Worm (Caenorhabditis elegans) whole organism, L2 larva: Measurements from ENCODE around the gene Y57A10A.24.

Source experiments
- blmp-1 ChIP-seq: sonication (generic microtip); optimal IDR thresholded peaks from 2 replicates; lab custom pipeline; 2017; ENCODE audit warnings: missing genetic modification characterization, mild to moderate bottlenecking, missing compliant biosample characterization, antibody characterized with exemption, moderate library complexity; ENCODE audit not compliant: insufficient read depth
- ceh-16 ChIP-seq: fragments of 150-350 bp; optimal IDR thresholded peaks from 2 replicates; lab custom pipeline; 2014; ENCODE audit warnings: missing biosample characterization, missing genetic modification characterization
- egl-27 ChIP-seq: sonication (generic microtip); optimal IDR thresholded peaks from 3 replicates; lab custom pipeline; 2017; ENCODE audit warnings: missing biosample characterization, missing genetic modification reagents, missing genetic modification characterization
- nhr-11 ChIP-seq: fragments of 150-350 bp; optimal IDR thresholded peaks from 2 replicates; lab custom pipeline; 2014; ENCODE audit warnings: missing biosample characterization, missing genetic modification characterization
- ztf-11 ChIP-seq: sonication (generic microtip); optimal IDR thresholded peaks from 2 replicates; lab custom pipeline; 2017; ENCODE audit warnings: missing biosample characterization, missing genetic modification characterization

DNA sequence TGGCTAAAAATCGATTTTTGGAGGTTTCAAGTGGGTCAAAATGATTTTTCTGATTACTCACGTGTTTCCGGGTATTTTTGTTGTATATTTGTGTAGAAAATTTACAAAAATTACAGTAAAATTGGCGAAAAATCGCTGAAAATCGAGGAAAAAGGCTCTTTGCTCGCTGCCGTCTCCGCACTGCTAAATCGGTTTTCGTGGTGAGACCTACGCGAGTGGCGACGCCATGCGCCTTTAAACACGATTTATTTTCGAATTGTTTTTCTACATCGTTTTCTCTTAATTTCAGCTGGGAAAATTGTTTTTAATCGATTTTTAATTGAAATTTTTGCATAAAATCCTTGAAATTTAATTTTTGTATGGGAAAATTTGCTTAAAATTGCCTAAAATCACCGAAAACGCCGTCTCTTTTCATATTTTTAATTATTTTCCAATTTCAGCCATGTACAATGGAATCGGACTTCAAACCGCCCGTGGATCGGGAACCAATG, 17.8 kb upstream of the Y57A10A.24 start, which contains the start of the genes pqn-87 and rsr-2:
- TF ChIP-seq nhr-11 (tag; lab: Kevin White, UChicago) (no peak), ztf-11 (tag; lab: Kevin White, UChicago) (no peak), blmp-1 (tag; lab: Kevin White, UChicago) (no peak), egl-27 (tag; lab: Kevin White, UChicago) (no peak), ceh-16 (tag; lab: Kevin White, UChicago) (no peak)
